Fruit fly (Drosophila melanogaster): ENCODE results near the gene EMC1.

The EMC1 gene

DNA sequence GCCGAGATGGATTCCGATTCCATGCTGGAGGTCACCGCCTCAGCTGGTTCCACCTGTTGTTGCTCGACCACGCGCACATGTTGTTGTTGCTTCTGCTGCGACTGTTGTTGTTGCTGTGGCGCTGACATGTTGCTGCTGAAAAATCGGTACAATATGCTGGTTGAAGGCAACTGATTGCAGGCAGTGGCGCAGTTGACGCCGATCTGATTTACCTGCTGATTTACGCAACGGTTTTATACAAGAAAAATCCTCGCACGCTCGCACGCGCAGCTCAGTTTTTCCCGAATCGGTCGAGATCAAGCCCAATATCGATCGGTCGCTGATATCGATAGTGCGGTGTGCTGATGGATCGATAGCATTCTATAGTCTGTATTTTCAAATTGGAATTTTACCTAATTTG is 4.3 kb upstream of the EMC1 start, which contains the start of gene Prat (continued):
- TF ChIP-seq HLH4C (GFP tag; IDR thresholded peaks at IDR 0.05; ENCODE audit: partially characterized antibody) (peak; percentile 78), H2.0 (GFP tag; IDR thresholded peaks at IDR 0.05) (no peak), Atf3 (GFP tag; optimal IDR thresholded peaks at IDR 0.05) (no peak), hkb (optimal IDR thresholded peaks at IDR 0.05) (no peak), hkb (GFP tag; IDR thresholded peaks at IDR 0.05) (no peak), CG32767 (GFP tag; IDR thresholded peaks at IDR 0.05) (no peak), CG43689 (GFP tag; IDR thresholded peaks at IDR 0.05) (no peak), CG16779 (GFP tag; IDR thresholded peaks at IDR 0.05) (no peak), zen2 (GFP tag; IDR thresholded peaks at IDR 0.05; ENCODE audit: partially characterized antibody) (peak; percentile 35; the same call in 2 of the 3 replicates), unpg (GFP tag; optimal IDR thresholded peaks at IDR 0.05) (no peak), esg (GFP tag; conservative IDR thresholded peaks at IDR 0.05) (no peak), MESR4 (GFP tag; optimal IDR thresholded peaks at IDR 0.05) (peak; percentile 92), gce (GFP tag; IDR thresholded peaks at IDR 0.05) (no peak), vnd (GFP tag; IDR thresholded peaks at IDR 0.05; ENCODE audit: partially characterized antibody) (peak; percentile 61), CG15696 (tag; optimal IDR thresholded peaks at IDR 0.05) (no peak), Med (GFP tag) (peak; percentile 66), vvl (GFP tag; IDR thresholded peaks at IDR 0.05) (peak; percentile 25; the same call in 1 of the 2 replicates), croc (GFP tag; conservative IDR thresholded peaks at IDR 0.05) (no peak), CG3838 (GFP tag; optimal IDR thresholded peaks at IDR 0.05) (no peak), NC2α (GFP tag; optimal IDR thresholded peaks at IDR 0.05) (no peak), C15 (GFP tag; IDR thresholded peaks at IDR 0.05) (no peak), tna (GFP tag; IDR thresholded peaks at IDR 0.05; ENCODE audit: partially characterized antibody) (peak; percentile 41; the same call in 1 of the 2 replicates), CG14860 (GFP tag; IDR thresholded peaks at IDR 0.05; ENCODE audit: partially characterized antibody) (peak; percentile 57; the same call in 2 of the 3 replicates), CG2129 (GFP tag; IDR thresholded peaks at IDR 0.05; ENCODE audit: partially characterized antibody) (peak; percentile 53), sug (tag; optimal IDR thresholded peaks at IDR 0.05) (peak; percentile 11), amos (GFP tag; IDR thresholded peaks at IDR 0.05; ENCODE audit: partially characterized antibody) (peak; percentile 79), E2f2 (GFP tag; IDR thresholded peaks at IDR 0.05) (peak; percentile 74), dimm (GFP tag; IDR thresholded peaks at IDR 0.05) (no peak), Sry-δ (GFP tag; optimal IDR thresholded peaks at IDR 0.05) (peak; percentile 65), ranshi (GFP tag; IDR thresholded peaks at IDR 0.05) (no peak), stwl (tag; optimal IDR thresholded peaks at IDR 0.05) (peak; percentile 33), MBD-R2 (GFP tag; IDR thresholded peaks at IDR 0.05) (peak; percentile 72), CG6689 (GFP tag; IDR thresholded peaks at IDR 0.05) (no peak), CG17612 (GFP tag; IDR thresholded peaks at IDR 0.05) (no peak), CG9437 (GFP tag; optimal IDR thresholded peaks at IDR 0.05) (no peak), CG3163 (GFP tag; optimal IDR thresholded peaks at IDR 0.05) (no peak), so (GFP tag; IDR thresholded peaks at IDR 0.05) (no peak), Trl (optimal IDR thresholded peaks at IDR 0.05) (no peak), Trl (GFP tag; optimal IDR thresholded peaks at IDR 0.05) (no peak), CG10959 (GFP tag; IDR thresholded peaks at IDR 0.05) (no peak), klu (GFP tag; IDR thresholded peaks at IDR 0.05) (no peak)

DNA sequence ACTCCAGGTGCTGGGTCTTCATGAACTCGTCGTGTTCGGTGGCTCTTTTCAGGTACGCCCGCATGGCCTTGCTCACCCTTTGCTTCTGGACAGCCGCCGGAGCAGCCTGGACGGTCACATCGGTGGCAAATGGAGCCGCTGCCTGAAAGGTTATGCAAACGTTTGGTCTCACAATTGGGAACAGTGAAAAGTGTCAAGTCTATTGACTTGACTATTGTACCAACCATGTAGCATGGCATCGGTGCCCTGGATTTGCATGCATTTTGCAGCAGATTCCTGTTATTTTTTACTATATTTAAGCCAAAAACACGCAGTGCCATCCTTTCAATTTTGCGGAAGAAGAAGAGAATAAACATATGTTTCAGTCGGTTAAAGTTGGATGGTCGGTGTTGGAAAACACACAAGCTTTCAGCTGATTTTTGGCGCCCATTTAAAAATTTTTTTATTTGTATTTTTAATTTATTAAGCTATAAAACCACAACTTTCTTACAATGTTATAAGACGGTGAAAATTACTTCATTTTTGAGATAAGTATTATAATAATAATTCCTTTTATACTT is 4.8 kb downstream of the EMC1 start, which contains the start of gene mRpS9:
Gene mRpS9 (minus strand): TSS at position 355 of the 560 bp plus-strand sequence.
- no peak for TF ChIP-seq Sry-δ (GFP tag; optimal IDR thresholded peaks at IDR 0.05)
- TF ChIP-seq chm (GFP tag; IDR thresholded peaks at IDR 0.05) = no peak
- no peak for TF ChIP-seq dan (GFP tag; IDR thresholded peaks at IDR 0.05)
- TF ChIP-seq bowl (GFP tag; IDR thresholded peaks at IDR 0.05) = no peak
- TF ChIP-seq HLH3B (GFP tag; IDR thresholded peaks at IDR 0.05) = no peak
- no peak for TF ChIP-seq onecut (GFP tag; IDR thresholded peaks at IDR 0.05)
- no peak for TF ChIP-seq ato (GFP tag; IDR thresholded peaks at IDR 0.05; ENCODE audit: partially characterized antibody)
- no peak for TF ChIP-seq Nf-YB (GFP tag; optimal IDR thresholded peaks at IDR 0.05)
- no peak for TF ChIP-seq CG7357 (GFP tag; IDR thresholded peaks at IDR 0.05)
- TF ChIP-seq trh (GFP tag; optimal IDR thresholded peaks at IDR 0.05) = no peak
- TF ChIP-seq CG6254 (GFP tag; optimal IDR thresholded peaks at IDR 0.05) = no peak
- no peak for TF ChIP-seq org-1 (GFP tag; optimal IDR thresholded peaks at IDR 0.05)
- no peak for TF ChIP-seq shn (GFP tag; optimal IDR thresholded peaks at IDR 0.05)
- no peak for TF ChIP-seq CG14667 (GFP tag; IDR thresholded peaks at IDR 0.05)
- TF ChIP-seq fd64A (GFP tag; optimal IDR thresholded peaks at IDR 0.05) = no peak

Data from whole organism, embryonic.